Worm (Caenorhabditis elegans) whole organism, L3 larva: ENCODE measurements around the gene str-145.

Source experiments
- lin-15B ChIP-seq: fragments of 150-350 bp; optimal IDR thresholded peaks from 2 replicates; lab custom pipeline; 2014; ENCODE audit warnings: missing biosample characterization, missing genetic modification characterization
- nhr-12 ChIP-seq: fragments of 150-350 bp; optimal IDR thresholded peaks from 2 replicates; lab custom pipeline; 2014; ENCODE audit warnings: missing biosample characterization, missing genetic modification characterization
- nhr-25 ChIP-seq: sonication (generic microtip); optimal IDR thresholded peaks from 2 replicates; lab custom pipeline; 2017; ENCODE audit warnings: missing biosample characterization, missing genetic modification characterization
- nhr-77 ChIP-seq: fragments of 150-350 bp; optimal IDR thresholded peaks from 2 replicates; lab custom pipeline; 2014; ENCODE audit warnings: missing biosample characterization, missing genetic modification characterization
- snpc-4 ChIP-seq: fragments of 150-350 bp; optimal IDR thresholded peaks from 2 replicates; lab custom pipeline; 2014; ENCODE audit warnings: missing biosample characterization, missing genetic modification characterization
- tbx-2 ChIP-seq: sonication (generic microtip); optimal IDR thresholded peaks from 2 replicates; lab custom pipeline; 2016; ENCODE audit warnings: mild to moderate bottlenecking, missing genetic modification characterization, missing compliant biosample characterization
- unc-62 ChIP-seq: fragments of 150-350 bp; sonication (generic microtip); optimal IDR thresholded peaks from 4 replicates; lab custom pipeline; 2014; ENCODE audit warnings: missing biosample characterization, missing genetic modification reagents, missing genetic modification characterization
- zag-1 ChIP-seq: fragments of 150-350 bp; optimal IDR thresholded peaks from 2 replicates; lab custom pipeline; 2014; ENCODE audit warnings: missing biosample characterization, missing genetic modification characterization
- ztf-11 ChIP-seq: fragments of 150-350 bp; optimal IDR thresholded peaks from 2 replicates; lab custom pipeline; 2014; ENCODE audit warnings: missing biosample characterization, missing genetic modification characterization

ce11 chrV:8051851-8052250 is 46.3 kb downstream of the str-145 start, which contains the start of gene sth-1:
- TF ChIP-seq unc-62 (no peak), lin-15B (tag; lab: Kevin White, UChicago) (no peak), zag-1 (no peak), ztf-11 (tag; lab: Kevin White, UChicago) (no peak), tbx-2 (tag; lab: Kevin White, UChicago) (no peak), nhr-12 (tag; lab: Kevin White, UChicago) (no peak), nhr-25 (no peak), snpc-4 (tag; lab: Kevin White, UChicago) (no peak), nhr-77 (tag; lab: Kevin White, UChicago) (no peak)
